Worm (Caenorhabditis elegans): Measurements from ENCODE around the gene str-85.

DNA sequence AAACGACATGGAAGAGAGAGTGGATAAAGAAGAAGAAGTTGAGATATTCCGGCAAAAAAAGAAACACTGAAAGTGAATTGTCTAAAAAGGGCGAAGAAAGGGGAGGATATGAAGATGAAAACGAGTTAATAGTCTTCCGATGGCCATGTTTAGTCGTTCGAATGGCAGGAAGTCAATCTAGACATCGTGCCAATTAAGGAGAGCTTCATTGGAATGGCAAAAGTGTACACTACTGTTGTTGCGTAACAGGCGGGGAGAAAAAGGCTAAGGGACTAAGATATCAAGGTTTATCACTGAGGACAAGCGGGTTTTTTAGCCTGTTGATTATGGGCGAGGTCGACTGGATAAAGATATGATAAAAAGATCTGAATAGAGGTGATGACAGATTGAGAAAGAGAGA is 39.5 kb downstream of the str-85 start:
- no peak for TF ChIP-seq unc-42 (tag; optimal IDR thresholded peaks at IDR 0.05)
- no peak for TF ChIP-seq tbx-2 (tag; optimal IDR thresholded peaks at IDR 0.05)
- no peak for TF ChIP-seq ama-1 (optimal IDR thresholded peaks at IDR 0.05)
- no peak for TF ChIP-seq K02D7.2 (tag; optimal IDR thresholded peaks at IDR 0.05)
- no peak for TF ChIP-seq zip-5 (tag; optimal IDR thresholded peaks at IDR 0.05)
- TF ChIP-seq ceh-24 (tag; optimal IDR thresholded peaks at IDR 0.05): no peak
- TF ChIP-seq pag-3 (tag; optimal IDR thresholded peaks at IDR 0.05; ENCODE audit: borderline replicate concordance): no peak
- TF ChIP-seq elt-4 (tag; optimal IDR thresholded peaks at IDR 0.05): no peak
- no peak for TF ChIP-seq ets-4 (tag; optimal IDR thresholded peaks at IDR 0.05)
- TF ChIP-seq rnt-1 (tag; optimal IDR thresholded peaks at IDR 0.05): no peak
- TF ChIP-seq hlh-30 (tag; optimal IDR thresholded peaks at IDR 0.05; ENCODE audit: insufficient read depth): no peak
- no peak for TF ChIP-seq nfya-1 (tag; optimal IDR thresholded peaks at IDR 0.05)
- TF ChIP-seq fkh-10 (GFP tag; optimal IDR thresholded peaks at IDR 0.05): no peak

All from whole organism, late embryonic.